Fruit fly (Drosophila melanogaster) whole organism, wandering third instar larva: ENCODE results near the gene CG13096.

Experiments used
- CrebA ChIP-seq: fragments of 200-800 bp; sonication (Bioruptor generic); optimal IDR thresholded peaks from 2 replicates; lab custom pipeline; 2016; ENCODE audit warnings: missing biosample characterization, mild to moderate bottlenecking, missing genetic modification characterization, borderline replicate concordance
- GATAd ChIP-seq: sonication (Bioruptor generic); optimal IDR thresholded peaks from 2 replicates; lab custom pipeline; 2016; ENCODE audit warnings: missing biosample characterization, missing genetic modification characterization
- HLH106 ChIP-seq: fragments of 200-800 bp; optimal IDR thresholded peaks from 3 replicates; lab custom pipeline; 2019; ENCODE audit warnings: missing biosample characterization, mild to moderate bottlenecking, missing genetic modification characterization, moderate library complexity
- Hr78 ChIP-seq: fragments of >200 bp; optimal IDR thresholded peaks from 2 replicates; lab custom pipeline; 2017; ENCODE audit warnings: missing biosample characterization, missing genetic modification characterization
- OdsH ChIP-seq: fragments of 200-800 bp; sonication (Bioruptor generic); optimal IDR thresholded peaks from 2 replicates; lab custom pipeline; 2016; ENCODE audit warnings: missing biosample characterization, mild to moderate bottlenecking, missing genetic modification characterization
- Rel ChIP-seq, 2 experiments: fragments of 200-800 bp; sonication (Bioruptor generic) in 1 of 2; optimal IDR thresholded peaks; 2 replicates in 1 of 2; 3 replicates in 1 of 2; lab custom pipeline; 2016 to 2019; ENCODE audit warnings: mild to moderate bottlenecking in 2 of 2, missing biosample characterization in 2 of 2, missing genetic modification characterization in 2 of 2, moderate library complexity in 1 of 2
- Sp1 ChIP-seq: fragments of 200-800 bp; sonication (Bioruptor generic); optimal IDR thresholded peaks from 3 replicates; lab custom pipeline; 2019; ENCODE audit warnings: missing biosample characterization, mild to moderate bottlenecking, missing genetic modification characterization, moderate library complexity
- br ChIP-seq: fragments of 200-800 bp; sonication (Bioruptor generic); optimal IDR thresholded peaks from 2 replicates; lab custom pipeline; 2016; ENCODE audit warnings: missing biosample characterization, missing genetic modification characterization
- foxo ChIP-seq, 2 experiments: fragments of 200-800 bp; sonication (Bioruptor generic); optimal IDR thresholded peaks; 2 replicates in 1 of 2; 3 replicates in 1 of 2; lab custom pipeline; 2016 to 2017; ENCODE audit warnings: missing biosample characterization in 2 of 2, missing genetic modification characterization in 2 of 2
- h ChIP-seq: fragments of 200-800 bp; sonication (Bioruptor generic); optimal IDR thresholded peaks from 3 replicates; lab custom pipeline; 2016; ENCODE audit warnings: missing biosample characterization, mild to moderate bottlenecking, missing genetic modification characterization
- psq ChIP-seq: fragments of 200-800 bp; sonication (Bioruptor generic); optimal IDR thresholded peaks from 3 replicates; lab custom pipeline; 2017; ENCODE audit warnings: missing biosample characterization, mild to moderate bottlenecking, missing genetic modification characterization, moderate library complexity
- sv ChIP-seq: fragments of 200-800 bp; sonication (Bioruptor generic); optimal IDR thresholded peaks from 3 replicates; lab custom pipeline; 2016; ENCODE audit warnings: missing biosample characterization, missing genetic modification characterization
- tai ChIP-seq: sonication (Bioruptor generic); optimal IDR thresholded peaks from 2 replicates; lab custom pipeline; 2016; ENCODE audit warnings: missing biosample characterization, missing genetic modification characterization
- woc ChIP-seq: sonication (Bioruptor generic); optimal IDR thresholded peaks from 2 replicates; lab custom pipeline; 2016; ENCODE audit warnings: missing biosample characterization, mild to moderate bottlenecking, missing genetic modification characterization

dm6 chr2L:8528951-8529430 lies 17.3 kb upstream of the CG13096 start, which contains the start of gene CG17834:
- TF ChIP-seq HLH106 (tag; lab: Kevin White, UChicago), result peak; percentile 20
- no peak for TF ChIP-seq Rel (GFP tag; optimal IDR thresholded peaks at IDR 0.05; lab: Kevin White, UChicago)
- peak; percentile 85 for TF ChIP-seq Rel (tag; optimal IDR thresholded peaks at IDR 0.05; lab: Kevin White, UChicago)
- TF ChIP-seq OdsH (GFP tag; lab: Kevin White, UChicago), result no peak
- no peak for TF ChIP-seq sv (GFP tag; lab: Kevin White, UChicago)
- no peak for TF ChIP-seq h (GFP tag; lab: Kevin White, UChicago)
- TF ChIP-seq Hr78 (GFP tag; lab: Kevin White, UChicago), result no peak
- peak in 1 of 2 experiments; percentile 16 for TF ChIP-seq foxo (GFP tag; optimal IDR thresholded peaks at IDR 0.05; lab: Kevin White, UChicago)
- peak; percentile 45 for TF ChIP-seq br (GFP tag; lab: Kevin White, UChicago)
- TF ChIP-seq CrebA, result no peak
- no peak for TF ChIP-seq GATAd
- no peak for TF ChIP-seq woc
- peak; percentile 67 for TF ChIP-seq Sp1 (GFP tag; lab: Kevin White, UChicago)
- no peak for TF ChIP-seq tai (GFP tag; lab: Kevin White, UChicago)
- no peak for TF ChIP-seq psq (GFP tag; lab: Kevin White, UChicago)
